Worm (Caenorhabditis elegans) whole organism, young adult: ENCODE results near the gene spp-10.

ENCODE experiments used
- B0019.2 ChIP-seq: fragments of 200-800 bp; sonication (Bioruptor generic); conservative IDR thresholded peaks from 2 replicates; pipeline ENCODE4 v1.3.6; 2022; ENCODE audit warnings: missing genetic modification reagents, missing genetic modification characterization, missing compliant biosample characterization
- C06A6.2 ChIP-seq: fragments of 200-800 bp; sonication (Bioruptor generic); conservative IDR thresholded peaks from 2 replicates; pipeline ENCODE4 v1.3.6; 2022; ENCODE audit warnings: missing genetic modification characterization, missing compliant biosample characterization
- C17E4.6 ChIP-seq: fragments of 200-800 bp; sonication (Bioruptor generic); IDR thresholded peaks from 2 replicates; pipeline ENCODE4 v1.3.6; 2022; ENCODE audit warnings: missing genetic modification reagents, missing genetic modification characterization, missing compliant biosample characterization
- D2030.7 ChIP-seq: fragments of 200-800 bp; sonication (Bioruptor generic); IDR thresholded peaks from 2 replicates; pipeline ENCODE4 v1.3.6; 2022; ENCODE audit warnings: missing genetic modification reagents, missing genetic modification characterization, missing compliant biosample characterization
- F22D6.2 ChIP-seq: sonication (generic microtip); optimal IDR thresholded peaks from 2 replicates; lab custom pipeline; 2016; ENCODE audit warnings: mild to moderate bottlenecking, missing genetic modification characterization, missing compliant biosample characterization
- F37B4.10 ChIP-seq: fragments of 200-800 bp; sonication (Bioruptor generic); IDR thresholded peaks from 2 replicates; pipeline ENCODE4 v1.3.6; 2022; ENCODE audit warnings: missing genetic modification characterization, missing compliant biosample characterization
- F55B11.4 ChIP-seq: sonication (generic microtip); optimal IDR thresholded peaks from 2 replicates; lab custom pipeline; 2016; ENCODE audit warnings: missing compliant biosample characterization, missing genetic modification characterization, borderline replicate concordance; ENCODE audit not compliant: insufficient read depth
- K12H6.12 ChIP-seq: fragments of 200-800 bp; sonication (Bioruptor generic); optimal IDR thresholded peaks from 2 replicates; lab custom pipeline; 2018; ENCODE audit warnings: mild to moderate bottlenecking, missing genetic modification characterization, missing compliant biosample characterization
- T26A5.8 ChIP-seq: sonication (generic microtip); optimal IDR thresholded peaks from 2 replicates; lab custom pipeline; 2016; ENCODE audit warnings: missing genetic modification characterization, missing compliant biosample characterization
- Y53G8AR.9 ChIP-seq: fragments of 200-800 bp; sonication (Bioruptor generic); conservative IDR thresholded peaks from 2 replicates; pipeline ENCODE4 v1.3.6; 2022; ENCODE audit warnings: missing genetic modification reagents, missing genetic modification characterization, missing compliant biosample characterization
- aptf-2 ChIP-seq: fragments of 200-800 bp; sonication (Bioruptor generic); conservative IDR thresholded peaks from 2 replicates; pipeline ENCODE4 v1.3.6; 2022; ENCODE audit warnings: missing genetic modification reagents, missing genetic modification characterization, missing compliant biosample characterization
- bed-1 ChIP-seq: fragments of 200-800 bp; sonication (Bioruptor generic); IDR thresholded peaks from 2 replicates; pipeline ENCODE4 v1.3.6; 2022; ENCODE audit warnings: missing genetic modification reagents, missing genetic modification characterization, missing compliant biosample characterization
- cebp-1 ChIP-seq, 2 experiments: fragments of 200-800 bp in 1 of 2; sonication (Bioruptor generic) in 1 of 2; sonication (generic microtip) in 1 of 2; IDR thresholded peaks in 1 of 2; optimal IDR thresholded peaks in 1 of 2; 2 replicates each; pipeline versions ENCODE4 v1.3.6 to Lab custom; 2017 to 2022; ENCODE audit warnings: missing compliant biosample characterization in 2 of 2, missing genetic modification characterization in 2 of 2, mild to moderate bottlenecking in 1 of 2, missing genetic modification reagents in 1 of 2, moderate library complexity in 1 of 2
- cebp-2 ChIP-seq: fragments of 200-800 bp; sonication (Bioruptor generic); IDR thresholded peaks from 2 replicates; pipeline ENCODE4 v1.3.6; 2022; ENCODE audit warnings: missing genetic modification characterization, missing compliant biosample characterization
- ceh-27 ChIP-seq: fragments of 200-800 bp; sonication (Bioruptor generic); optimal IDR thresholded peaks from 2 replicates; lab custom pipeline; 2018; ENCODE audit warnings: mild to moderate bottlenecking, missing genetic modification characterization, moderate library complexity, missing compliant biosample characterization
- ceh-58 ChIP-seq: fragments of 200-800 bp; sonication (Bioruptor generic); IDR thresholded peaks from 2 replicates; pipeline ENCODE4 v1.3.6; 2022; ENCODE audit warnings: missing genetic modification characterization, missing compliant biosample characterization
- egl-18 ChIP-seq: fragments of 200-800 bp; sonication (Bioruptor generic); IDR thresholded peaks from 2 replicates; pipeline ENCODE4 v1.3.6; 2022; ENCODE audit warnings: missing genetic modification reagents, missing genetic modification characterization, missing compliant biosample characterization
- ets-4 ChIP-seq: fragments of 200-800 bp; sonication (Bioruptor generic); optimal IDR thresholded peaks from 2 replicates; lab custom pipeline; 2018; ENCODE audit warnings: mild to moderate bottlenecking, missing genetic modification characterization, missing compliant biosample characterization
- hlh-26 ChIP-seq: fragments of 200-800 bp; sonication (Bioruptor generic); conservative IDR thresholded peaks from 2 replicates; pipeline ENCODE4 v1.3.6; 2022; ENCODE audit warnings: missing genetic modification reagents, missing genetic modification characterization, missing compliant biosample characterization
- let-607 ChIP-seq, 2 experiments: fragments of 200-800 bp in 1 of 2; sonication (Bioruptor generic) in 1 of 2; sonication (generic microtip) in 1 of 2; optimal IDR thresholded peaks; 2 replicates each; lab custom pipeline; 2016 to 2018; ENCODE audit warnings: mild to moderate bottlenecking in 2 of 2, missing compliant biosample characterization in 2 of 2, missing genetic modification characterization in 2 of 2, moderate library complexity in 2 of 2, missing genotype in 1 of 2
- lin-26 ChIP-seq: fragments of 200-800 bp; sonication (Bioruptor generic); IDR thresholded peaks from 2 replicates; pipeline ENCODE4 v1.3.6; 2022; ENCODE audit warnings: missing genetic modification reagents, missing genetic modification characterization, missing compliant biosample characterization
- lin-40 ChIP-seq: sonication (generic microtip); optimal IDR thresholded peaks from 2 replicates; lab custom pipeline; 2016; ENCODE audit warnings: missing genetic modification characterization, mild to moderate bottlenecking, missing compliant biosample characterization, missing genotype, missing genetic modification reagents
- lsy-27 ChIP-seq: sonication (generic microtip); optimal IDR thresholded peaks from 2 replicates; lab custom pipeline; 2017; ENCODE audit warnings: missing genetic modification characterization, mild to moderate bottlenecking, missing compliant biosample characterization, antibody characterized with exemption, missing genotype, borderline replicate concordance; ENCODE audit not compliant: insufficient read depth
- madf-3 ChIP-seq: fragments of 200-800 bp; sonication (Bioruptor generic); IDR thresholded peaks from 2 replicates; pipeline ENCODE4 v1.3.6; 2022; ENCODE audit warnings: missing genetic modification reagents, missing genetic modification characterization, missing compliant biosample characterization
- madf-8 ChIP-seq: fragments of 200-800 bp; sonication (Bioruptor generic); conservative IDR thresholded peaks from 2 replicates; pipeline ENCODE4 v1.3.6; 2022; ENCODE audit warnings: missing genetic modification reagents, missing genetic modification characterization, missing compliant biosample characterization
- mcd-1 ChIP-seq: fragments of 200-800 bp; sonication (Bioruptor generic); IDR thresholded peaks from 2 replicates; pipeline ENCODE4 v1.3.6; 2022; ENCODE audit warnings: missing genetic modification reagents, missing genetic modification characterization, missing compliant biosample characterization
- nfya-2 ChIP-seq: fragments of 200-800 bp; sonication (Bioruptor generic); IDR thresholded peaks from 2 replicates; pipeline ENCODE4 v1.3.6; 2022; ENCODE audit warnings: missing genetic modification reagents, missing genetic modification characterization, missing compliant biosample characterization
- nfyb-1 ChIP-seq: fragments of 200-800 bp; sonication (Bioruptor generic); IDR thresholded peaks from 2 replicates; pipeline ENCODE4 v1.3.6; 2022; ENCODE audit warnings: missing genetic modification reagents, missing genetic modification characterization, missing compliant biosample characterization
- nhr-80 ChIP-seq: sonication (generic microtip); optimal IDR thresholded peaks from 2 replicates; lab custom pipeline; 2016; ENCODE audit warnings: missing genetic modification characterization, missing compliant biosample characterization
- pha-4 ChIP-seq: fragments of 150-350 bp; sonication (generic microtip); optimal IDR thresholded peaks from 2 replicates; lab custom pipeline; 2014; ENCODE audit warnings: missing biosample characterization, missing genetic modification reagents, missing genetic modification characterization
- repo-1 ChIP-seq: sonication (generic microtip); optimal IDR thresholded peaks from 2 replicates; lab custom pipeline; 2017; ENCODE audit warnings: mild to moderate bottlenecking, missing genetic modification characterization, missing compliant biosample characterization
- rpc-1 ChIP-seq, 2 experiments: fragments of 150-350 bp in 1 of 2; sonication (generic microtip) in 1 of 2; optimal IDR thresholded peaks; 2 replicates each; lab custom pipeline; 2014 to 2018; ENCODE audit warnings: missing biosample characterization in 1 of 2, missing genetic modification characterization in 1 of 2, missing genetic modification reagents in 1 of 2, missing genotype in 1 of 2
- sdz-38 ChIP-seq: sonication (generic microtip); optimal IDR thresholded peaks from 2 replicates; lab custom pipeline; 2016; ENCODE audit warnings: missing genotype, missing genetic modification characterization, missing compliant biosample characterization
- snpc-1.1 ChIP-seq: sonication (generic microtip); optimal IDR thresholded peaks from 2 replicates; lab custom pipeline; 2017; ENCODE audit warnings: missing genetic modification characterization, mild to moderate bottlenecking, missing compliant biosample characterization, antibody characterized with exemption, moderate library complexity, missing genotype, missing genetic modification reagents; ENCODE audit not compliant: insufficient read depth
- snpc-1.3 ChIP-seq: sonication (generic microtip); optimal IDR thresholded peaks from 2 replicates; lab custom pipeline; 2017; ENCODE audit warnings: missing genetic modification characterization, mild to moderate bottlenecking, missing compliant biosample characterization, antibody characterized with exemption, moderate library complexity, missing genotype, missing genetic modification reagents; ENCODE audit not compliant: insufficient read depth
- snpc-4 ChIP-seq, 5 experiments: fragments of 150-350 bp in 1 of 5; sonication (generic microtip) in 4 of 5; optimal IDR thresholded peaks; 2 replicates each; lab custom pipeline; 2014 to 2018; ENCODE audit warnings: missing genetic modification characterization in 5 of 5, missing biosample characterization in 3 of 5, antibody characterized with exemption in 2 of 5, mild to moderate bottlenecking in 2 of 5, missing compliant biosample characterization in 2 of 5, missing genotype in 2 of 5, moderate library complexity in 2 of 5, missing genetic modification reagents in 1 of 5
- tbp1 ChIP-seq: fragments of 200-800 bp; sonication (Bioruptor generic); optimal IDR thresholded peaks from 2 replicates; lab custom pipeline; 2018; ENCODE audit warnings: mild to moderate bottlenecking, missing genetic modification characterization, missing compliant biosample characterization
- tlf-1 ChIP-seq: fragments of 200-800 bp; sonication (Bioruptor generic); optimal IDR thresholded peaks from 2 replicates; lab custom pipeline; 2018; ENCODE audit warnings: mild to moderate bottlenecking, missing genetic modification characterization, missing compliant biosample characterization
- unc-130 ChIP-seq: sonication (generic microtip); optimal IDR thresholded peaks from 2 replicates; lab custom pipeline; 2016; ENCODE audit warnings: missing genetic modification reagents, missing genetic modification characterization, missing compliant biosample characterization
- unc-62 ChIP-seq: fragments of 150-350 bp; optimal IDR thresholded peaks from 2 replicates; lab custom pipeline; 2014; ENCODE audit warnings: missing biosample characterization, missing genetic modification reagents, missing genetic modification characterization
- xnd-1 ChIP-seq: sonication (generic microtip); optimal IDR thresholded peaks from 2 replicates; lab custom pipeline; 2016; ENCODE audit warnings: missing genotype, missing genetic modification reagents, missing genetic modification characterization, missing compliant biosample characterization
- ztf-18 ChIP-seq: sonication (generic microtip); optimal IDR thresholded peaks from 2 replicates; lab custom pipeline; 2016; ENCODE audit warnings: missing genotype, mild to moderate bottlenecking, missing genetic modification characterization, missing compliant biosample characterization
- ztf-22 ChIP-seq: fragments of 200-800 bp; sonication (Bioruptor generic); optimal IDR thresholded peaks from 2 replicates; lab custom pipeline; 2018; ENCODE audit warnings: mild to moderate bottlenecking, missing genetic modification characterization, moderate library complexity, missing compliant biosample characterization
- ztf-26 ChIP-seq: sonication (generic microtip); optimal IDR thresholded peaks from 2 replicates; lab custom pipeline; 2017; ENCODE audit warnings: missing genetic modification characterization, missing compliant biosample characterization
- ztf-28 ChIP-seq: fragments of 200-800 bp; sonication (Bioruptor generic); IDR thresholded peaks from 2 replicates; pipeline ENCODE4 v1.3.6; 2022; ENCODE audit warnings: missing genetic modification reagents, missing genetic modification characterization, missing compliant biosample characterization
- ztf-3 ChIP-seq: fragments of 200-800 bp; sonication (Bioruptor generic); optimal IDR thresholded peaks from 2 replicates; lab custom pipeline; 2018; ENCODE audit warnings: mild to moderate bottlenecking, missing genetic modification characterization, missing compliant biosample characterization
- ztf-6 ChIP-seq: fragments of 200-800 bp; sonication (Bioruptor generic); IDR thresholded peaks from 2 replicates; pipeline ENCODE4 v1.3.6; 2022; ENCODE audit warnings: missing genetic modification reagents, missing genetic modification characterization, missing compliant biosample characterization

Gene spp-10

DNA sequence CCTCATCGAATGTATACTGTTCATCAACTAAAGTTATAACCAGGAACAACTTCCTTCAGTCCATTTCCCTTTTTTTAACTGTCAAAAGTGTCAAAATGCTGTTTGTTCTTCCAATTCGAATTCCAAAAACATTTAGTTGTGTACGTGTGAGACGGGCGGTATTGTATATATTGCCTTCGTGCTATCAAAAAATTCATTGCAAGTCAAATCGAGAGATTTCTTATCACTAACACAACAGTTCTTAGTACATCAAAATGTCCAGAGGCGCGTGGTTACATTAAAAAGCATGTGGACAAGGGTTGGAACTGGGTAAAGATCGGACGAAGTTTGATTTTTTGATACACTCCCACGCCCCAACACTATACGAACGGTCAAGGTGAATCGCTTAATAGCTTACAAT is 51.4 kb downstream of the spp-10 start:
- TF ChIP-seq pha-4 (tag; lab: Kevin White, UChicago), result peak; percentile 18
- no peak for TF ChIP-seq snpc-4 (GFP tag; optimal IDR thresholded peaks at IDR 0.05; lab: Kevin White, UChicago)
- peak in 1 of 4 experiments; percentile 17 for TF ChIP-seq snpc-4 (tag; optimal IDR thresholded peaks at IDR 0.05; lab: Kevin White, UChicago)
- peak; percentile 81 for TF ChIP-seq nhr-80 (tag; lab: Kevin White, UChicago)
- no peak for TF ChIP-seq ztf-28
- no peak for TF ChIP-seq nfya-2 (GFP tag; lab: Robert Waterston, UW)
- no peak for TF ChIP-seq cebp-1 (GFP tag; IDR thresholded peaks at IDR 0.05; lab: Robert Waterston, UW)
- peak; percentile 44 for TF ChIP-seq cebp-1 (tag; optimal IDR thresholded peaks at IDR 0.05; lab: Kevin White, UChicago)
- no peak for TF ChIP-seq ets-4 (GFP tag; lab: Kevin White, UChicago)
- TF ChIP-seq snpc-1.3 (tag; lab: Kevin White, UChicago), result no peak
- TF ChIP-seq tbp1, result peak; percentile 36
- peak; percentile 74 for TF ChIP-seq ztf-22
- TF ChIP-seq ztf-6 (GFP tag; lab: Robert Waterston, UW), result no peak
- no peak for TF ChIP-seq D2030.7 (GFP tag; lab: Robert Waterston, UW)
- no peak for TF ChIP-seq Y53G8AR.9 (GFP tag; lab: Robert Waterston, UW)
- no peak for TF ChIP-seq T26A5.8
- peak; percentile 65 for TF ChIP-seq unc-62 (GFP tag; lab: Kevin White, UChicago)
- no peak for TF ChIP-seq madf-3 (GFP tag; lab: Robert Waterston, UW)
- no peak for TF ChIP-seq ztf-3
- no peak for TF ChIP-seq hlh-26 (GFP tag; lab: Robert Waterston, UW)
- TF ChIP-seq let-607 (tag; optimal IDR thresholded peaks at IDR 0.05; lab: Kevin White, UChicago), result peak in 1 of 2 experiments; percentile 28
- TF ChIP-seq snpc-1.1, result no peak
- no peak for TF ChIP-seq aptf-2 (GFP tag; lab: Robert Waterston, UW)
- no peak for TF ChIP-seq F37B4.10 (GFP tag; lab: Robert Waterston, UW)
- TF ChIP-seq xnd-1 (tag; lab: Kevin White, UChicago), result no peak
- no peak for TF ChIP-seq unc-130
- TF ChIP-seq ceh-58 (GFP tag; lab: Robert Waterston, UW), result no peak
- no peak for TF ChIP-seq sdz-38 (tag; lab: Kevin White, UChicago)
- peak; percentile 34 for TF ChIP-seq tlf-1 (GFP tag; lab: Kevin White, UChicago)

DNA sequence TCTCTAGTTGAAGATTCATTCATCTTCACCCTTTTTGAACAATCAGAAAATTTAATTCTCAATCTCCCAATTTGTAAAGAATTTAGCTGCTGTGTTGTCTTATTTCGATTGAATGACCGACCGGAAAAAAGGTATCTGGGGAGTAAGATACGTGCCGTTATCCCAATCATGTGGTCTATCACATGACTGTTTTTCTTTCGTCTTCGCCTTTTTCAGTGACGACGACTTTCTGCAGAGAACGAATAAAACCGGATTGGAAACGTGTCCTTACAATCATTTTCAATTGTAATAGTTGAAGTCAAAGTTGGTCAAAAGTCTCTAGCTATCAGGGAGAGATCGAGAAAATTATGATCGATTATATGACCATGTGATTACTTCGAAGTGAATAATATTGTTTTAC is 52.1 kb downstream of the spp-10 start:
- TF ChIP-seq C17E4.6 (GFP tag; lab: Robert Waterston, UW) (no peak), lin-40 (tag; lab: Kevin White, UChicago) (peak; percentile 29), madf-8 (GFP tag; lab: Robert Waterston, UW) (no peak), cebp-2 (no peak), repo-1 (tag; lab: Kevin White, UChicago) (no peak), lin-26 (no peak), ztf-18 (tag; lab: Kevin White, UChicago) (no peak), rpc-1 (optimal IDR thresholded peaks at IDR 0.05; lab: Kevin White, UChicago) (no peak), rpc-1 (tag; optimal IDR thresholded peaks at IDR 0.05; lab: Kevin White, UChicago) (no peak), ztf-26 (tag; lab: Kevin White, UChicago) (peak; percentile 44), F22D6.2 (no peak), let-607 (tag; optimal IDR thresholded peaks at IDR 0.05; lab: Kevin White, UChicago) (no peak), C06A6.2 (peak; percentile 16; the same call in 1 of the 2 replicates), K12H6.12 (tag; lab: Kevin White, UChicago) (no peak), egl-18 (GFP tag; lab: Robert Waterston, UW) (no peak), B0019.2 (GFP tag; lab: Robert Waterston, UW) (no peak), F55B11.4 (no peak), Y53G8AR.9 (GFP tag; lab: Robert Waterston, UW) (no peak), ceh-27 (GFP tag; lab: Kevin White, UChicago) (no peak), bed-1 (GFP tag; lab: Robert Waterston, UW) (no peak), lsy-27 (tag; lab: Kevin White, UChicago) (no peak), nfyb-1 (GFP tag; lab: Robert Waterston, UW) (no peak), mcd-1 (peak; percentile 29; the same call in 1 of the 2 replicates)
